Worm (Caenorhabditis elegans) whole organism, L1 larva: ENCODE measurements around the gene col-84.

Experiments used
- C04F5.9 ChIP-seq: sonication (generic microtip); optimal IDR thresholded peaks from 2 replicates; lab custom pipeline; 2016; ENCODE audit warnings: missing genetic modification characterization, missing compliant biosample characterization
- C34B4.2 ChIP-seq: sonication (generic microtip); optimal IDR thresholded peaks from 2 replicates; lab custom pipeline; 2017; ENCODE audit warnings: mild to moderate bottlenecking, missing genetic modification characterization, missing compliant biosample characterization
- aha-1 ChIP-seq: fragments of 150-350 bp; optimal IDR thresholded peaks from 2 replicates; lab custom pipeline; 2014; ENCODE audit warnings: missing biosample characterization, missing genetic modification characterization
- aly-2 ChIP-seq: fragments of 150-350 bp; optimal IDR thresholded peaks from 2 replicates; lab custom pipeline; 2014; ENCODE audit warnings: missing biosample characterization, missing genetic modification characterization
- ama-1 ChIP-seq: fragments of 150-350 bp; optimal IDR thresholded peaks from 2 replicates; lab custom pipeline; 2014
- ceh-63 ChIP-seq: fragments of 200-800 bp; sonication (Bioruptor generic); optimal IDR thresholded peaks from 2 replicates; lab custom pipeline; 2018; ENCODE audit warnings: mild to moderate bottlenecking, missing genetic modification characterization, missing compliant biosample characterization
- ceh-82 ChIP-seq, 3 experiments: fragments of 150-350 bp in 1 of 3; sonication (generic microtip) in 2 of 3; optimal IDR thresholded peaks; 2 replicates each; lab custom pipeline; 2014 to 2017; ENCODE audit warnings: missing biosample characterization in 3 of 3, missing genetic modification characterization in 3 of 3
- ceh-88 ChIP-seq: fragments of 200-800 bp; sonication (Bioruptor generic); IDR thresholded peaks from 2 replicates; pipeline ENCODE4 v1.3.6; 2022; ENCODE audit warnings: missing genetic modification characterization, missing compliant biosample characterization
- ceh-90 ChIP-seq: sonication (generic microtip); optimal IDR thresholded peaks from 2 replicates; lab custom pipeline; 2016; ENCODE audit warnings: missing genetic modification characterization, missing compliant biosample characterization
- dpl-1 ChIP-seq, 3 experiments: fragments of 150-350 bp in 2 of 3; sonication (generic microtip) in 1 of 3; optimal IDR thresholded peaks; 2 replicates each; lab custom pipeline; 2014 to 2017; ENCODE audit warnings: missing biosample characterization in 3 of 3, missing genetic modification characterization in 3 of 3, missing genetic modification reagents in 3 of 3
- efl-1 ChIP-seq, 4 experiments: fragments of 150-350 bp; optimal IDR thresholded peaks in 3 of 4; peaks in 1 of 4; 1 replicate in 1 of 4; 2 replicates in 3 of 4; lab custom pipeline; 2014; ENCODE audit warnings: missing biosample characterization in 2 of 4, missing genetic modification characterization in 2 of 4, missing genetic modification reagents in 2 of 4
- efl-3 ChIP-seq: fragments of 200-800 bp; sonication (Bioruptor generic); optimal IDR thresholded peaks from 2 replicates; lab custom pipeline; 2018; ENCODE audit warnings: mild to moderate bottlenecking, missing genetic modification characterization, missing compliant biosample characterization
- egl-27 ChIP-seq, 2 experiments: fragments of 150-350 bp in 1 of 2; sonication (generic microtip); optimal IDR thresholded peaks; 3 replicates each; lab custom pipeline; 2017 to 2018; ENCODE audit warnings: missing biosample characterization in 2 of 2, missing genetic modification characterization in 2 of 2, missing genetic modification reagents in 2 of 2
- elt-2 ChIP-seq: sonication (generic microtip); optimal IDR thresholded peaks from 2 replicates; lab custom pipeline; 2016; ENCODE audit warnings: missing genetic modification characterization, mild to moderate bottlenecking, inconsistent platforms, missing compliant biosample characterization, missing genetic modification reagents
- fkh-10 ChIP-seq: sonication (generic microtip); optimal IDR thresholded peaks from 2 replicates; lab custom pipeline; 2017; ENCODE audit warnings: missing biosample characterization, missing genetic modification reagents, missing genetic modification characterization
- hlh-17 ChIP-seq: fragments of 200-800 bp; sonication (Bioruptor generic); optimal IDR thresholded peaks from 2 replicates; lab custom pipeline; 2018; ENCODE audit warnings: missing genetic modification characterization, mild to moderate bottlenecking, missing compliant biosample characterization, moderate library complexity, borderline replicate concordance
- hlh-4 ChIP-seq: sonication (generic microtip); optimal IDR thresholded peaks from 2 replicates; lab custom pipeline; 2016; ENCODE audit warnings: mild to moderate bottlenecking, missing genetic modification characterization, missing compliant biosample characterization
- hpl-2 ChIP-seq: fragments of 150-350 bp; optimal IDR thresholded peaks from 2 replicates; lab custom pipeline; 2014; ENCODE audit warnings: missing biosample characterization, missing genetic modification reagents, missing genetic modification characterization
- irx-1 ChIP-seq: sonication (generic microtip); optimal IDR thresholded peaks from 2 replicates; lab custom pipeline; 2016; ENCODE audit warnings: missing genetic modification characterization, missing compliant biosample characterization
- jun-1 ChIP-seq: fragments of 150-350 bp; optimal IDR thresholded peaks from 2 replicates; lab custom pipeline; 2014; ENCODE audit warnings: missing biosample characterization, missing genetic modification reagents, missing genetic modification characterization
- lin-13 ChIP-seq: fragments of 150-350 bp; optimal IDR thresholded peaks from 2 replicates; lab custom pipeline; 2014; ENCODE audit warnings: missing biosample characterization, missing genetic modification reagents, missing genetic modification characterization
- mef-2 ChIP-seq: fragments of 150-350 bp; optimal IDR thresholded peaks from 2 replicates; lab custom pipeline; 2014; ENCODE audit warnings: missing biosample characterization, missing genetic modification characterization
- mep-1 ChIP-seq: fragments of 150-350 bp; optimal IDR thresholded peaks from 2 replicates; lab custom pipeline; 2014; ENCODE audit warnings: missing biosample characterization, missing genetic modification characterization
- nhr-20 ChIP-seq: sonication (generic microtip); optimal IDR thresholded peaks from 2 replicates; lab custom pipeline; 2016; ENCODE audit warnings: mild to moderate bottlenecking, missing genetic modification characterization, missing compliant biosample characterization
- nhr-47 ChIP-seq: sonication (generic microtip); optimal IDR thresholded peaks from 2 replicates; lab custom pipeline; 2016; ENCODE audit warnings: mild to moderate bottlenecking, missing genetic modification characterization, moderate library complexity, missing compliant biosample characterization
- nhr-76 ChIP-seq: sonication (generic microtip); optimal IDR thresholded peaks from 2 replicates; lab custom pipeline; 2017; ENCODE audit warnings: missing biosample characterization, missing genetic modification characterization
- nhr-85 ChIP-seq: sonication (generic microtip); peaks from one replicate; lab custom pipeline; 2016; ENCODE audit warnings: missing genetic modification characterization, inconsistent platforms, missing compliant biosample characterization
- pag-3 ChIP-seq: sonication (generic microtip); optimal IDR thresholded peaks from 2 replicates; lab custom pipeline; 2017; ENCODE audit warnings: missing genetic modification characterization, mild to moderate bottlenecking, missing compliant biosample characterization, antibody characterized with exemption, borderline replicate concordance; ENCODE audit not compliant: insufficient read depth
- snpc-4 ChIP-seq: fragments of 150-350 bp; optimal IDR thresholded peaks from 2 replicates; lab custom pipeline; 2014; ENCODE audit warnings: missing biosample characterization, missing genetic modification characterization
- sptf-1 ChIP-seq: fragments of 150-350 bp; optimal IDR thresholded peaks from 2 replicates; lab custom pipeline; 2014; ENCODE audit warnings: missing biosample characterization, missing genetic modification characterization
- swsn-7 ChIP-seq: sonication (generic microtip); optimal IDR thresholded peaks from 2 replicates; lab custom pipeline; 2016; ENCODE audit warnings: missing genetic modification characterization, missing compliant biosample characterization
- unc-30 ChIP-seq: sonication (generic microtip); optimal IDR thresholded peaks from 2 replicates; lab custom pipeline; 2017; ENCODE audit warnings: missing biosample characterization, missing genetic modification characterization
- unc-62 ChIP-seq: fragments of 150-350 bp; optimal IDR thresholded peaks from 2 replicates; lab custom pipeline; 2014; ENCODE audit warnings: missing biosample characterization, missing genetic modification reagents, missing genetic modification characterization
- unc-86 ChIP-seq: sonication (generic microtip); optimal IDR thresholded peaks from 2 replicates; lab custom pipeline; 2016; ENCODE audit warnings: missing genetic modification characterization, missing compliant biosample characterization
- vab-15 ChIP-seq: sonication (generic microtip); optimal IDR thresholded peaks from 2 replicates; lab custom pipeline; 2017; ENCODE audit warnings: missing genotype, mild to moderate bottlenecking, missing genetic modification characterization, missing compliant biosample characterization
- zag-1 ChIP-seq: fragments of 150-350 bp; optimal IDR thresholded peaks from 2 replicates; lab custom pipeline; 2014; ENCODE audit warnings: missing biosample characterization, missing genetic modification characterization
- ztf-11 ChIP-seq, 2 experiments: sonication (generic microtip); optimal IDR thresholded peaks; 2 replicates each; lab custom pipeline; 2016 to 2017; ENCODE audit warnings: missing genetic modification characterization in 2 of 2, missing biosample characterization in 1 of 2, missing compliant biosample characterization in 1 of 2
- ztf-4 ChIP-seq: fragments of 150-350 bp; optimal IDR thresholded peaks from 2 replicates; lab custom pipeline; 2014; ENCODE audit warnings: missing biosample characterization, missing genetic modification characterization

Gene col-84

ce11 chrII:11889420-11890075, 21.2 kb downstream of the col-84 start (continued):
- TF ChIP-seq ceh-88 (no peak), mep-1 (tag; lab: Kevin White, UChicago) (peak; percentile 4), hlh-4 (no peak), ceh-82 (tag; optimal IDR thresholded peaks at IDR 0.05; lab: Kevin White, UChicago) (no peak), zag-1 (no peak), ztf-4 (no peak), hlh-17 (GFP tag; lab: Kevin White, UChicago) (no peak), efl-1 (optimal IDR thresholded peaks at IDR 0.05; lab: Kevin White, UChicago) (no peak), efl-1 (GFP tag; optimal IDR thresholded peaks at IDR 0.05 in 1 of 2; lab: Kevin White, UChicago) (peak in 1 of 2 experiments; percentile 92), ceh-90 (tag; lab: Kevin White, UChicago) (no peak), vab-15 (tag; lab: Kevin White, UChicago) (no peak), aha-1 (tag; lab: Kevin White, UChicago) (no peak), unc-62 (GFP tag; lab: Kevin White, UChicago) (no peak), unc-30 (tag; lab: Kevin White, UChicago) (no peak), egl-27 (tag; optimal IDR thresholded peaks at IDR 0.05; lab: Kevin White, UChicago) (no peak), jun-1 (tag; lab: Kevin White, UChicago) (no peak), C04F5.9 (tag; lab: Kevin White, UChicago) (no peak), snpc-4 (tag; lab: Kevin White, UChicago) (no peak), efl-3 (no peak), elt-2 (tag; lab: Kevin White, UChicago) (no peak), ztf-11 (tag; optimal IDR thresholded peaks at IDR 0.05; lab: Kevin White, UChicago) (peak in 1 of 2 experiments; percentile 50), lin-13 (GFP tag; lab: Kevin White, UChicago) (no peak), nhr-76 (tag; lab: Kevin White, UChicago) (no peak), pag-3 (tag; lab: Kevin White, UChicago) (no peak), hpl-2 (no peak), unc-86 (tag; lab: Kevin White, UChicago) (no peak), C34B4.2 (tag; lab: Kevin White, UChicago) (no peak), swsn-7 (tag; lab: Kevin White, UChicago) (peak; percentile 18), aly-2 (no peak), ceh-63 (GFP tag; lab: Kevin White, UChicago) (no peak), irx-1 (tag; lab: Kevin White, UChicago) (no peak), dpl-1 (GFP tag; optimal IDR thresholded peaks at IDR 0.05; lab: Kevin White, UChicago) (peak in 2 of 3 experiments; percentile 10 to 13), nhr-20 (tag; lab: Kevin White, UChicago) (peak; percentile 54), nhr-47 (tag; lab: Kevin White, UChicago) (no peak), nhr-85 (tag; lab: Kevin White, UChicago) (peak; percentile 83), fkh-10 (GFP tag; lab: Kevin White, UChicago) (no peak)

- TF ChIP-seq ztf-11 (tag; optimal IDR thresholded peaks at IDR 0.05; lab: Kevin White, UChicago) (peak in 1 of 2 experiments; percentile 62), nhr-85 (tag; lab: Kevin White, UChicago) (peak; percentile 72), ama-1 (no peak), sptf-1 (no peak)
- TF ChIP-seq, all 84 proteins: peak for 2
Measured at ce11 chrII:11890596-11890995, 22.3 kb downstream of the col-84 start.

ce11 chrII:11893323-11893722, 25.0 kb downstream of the col-84 start, which contains the start of gene ZK930.2:
Gene ZK930.2, minus strand, starts transcription at chrII:11893423.
- TF ChIP-seq efl-1 (optimal IDR thresholded peaks at IDR 0.05; lab: Kevin White, UChicago) (no peak), efl-1 (GFP tag; optimal IDR thresholded peaks at IDR 0.05 in 1 of 2; lab: Kevin White, UChicago) (peak in 1 of 2 experiments; percentile 27), mef-2 (tag; lab: Kevin White, UChicago) (no peak)
